Fruit fly (Drosophila melanogaster): ENCODE measurements around the gene MagR.
A peak's percentile ranks its signal among the peaks of the same experiment; 100 is the strongest.

Gene MagR

DNA sequence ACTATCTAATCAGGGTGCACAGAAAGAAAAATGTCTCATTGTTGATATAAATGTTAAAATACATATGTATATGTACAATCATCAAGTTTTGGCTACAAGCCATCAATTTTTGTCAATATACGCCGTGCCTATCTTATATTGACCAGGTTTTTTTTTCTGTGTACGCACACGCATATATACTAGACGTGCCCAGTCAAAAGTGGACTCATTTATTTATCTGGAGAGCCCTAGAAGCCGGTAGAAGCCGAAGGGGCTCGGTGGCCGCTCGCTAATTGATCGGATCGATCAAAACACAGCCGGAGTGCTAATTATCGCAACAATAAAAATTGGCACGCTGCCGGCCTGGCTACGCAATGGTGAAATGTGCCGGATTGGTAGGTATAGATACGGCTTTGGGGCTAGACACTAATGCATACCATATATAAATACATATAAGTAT, 6.2 kb downstream of the MagR start:
- TF ChIP-seq CG1603 (tag; optimal IDR thresholded peaks at IDR 0.05), result peak; percentile 56
- no peak for TF ChIP-seq tna (GFP tag; IDR thresholded peaks at IDR 0.05; ENCODE audit: partially characterized antibody)
- no peak for TF ChIP-seq tll (GFP tag; optimal IDR thresholded peaks at IDR 0.05)
- TF ChIP-seq scrt (GFP tag; optimal IDR thresholded peaks at IDR 0.05), result peak; percentile 74
- TF ChIP-seq Hmx (GFP tag; optimal IDR thresholded peaks at IDR 0.05), result no peak
- TF ChIP-seq ham (GFP tag; IDR thresholded peaks at IDR 0.05), result peak; percentile 38; the same call in 1 of the 2 replicates
- no peak for TF ChIP-seq Dp (GFP tag; optimal IDR thresholded peaks at IDR 0.05)
- peak in 1 of 3 experiments; percentile 25 for TF ChIP-seq lola (GFP tag; optimal IDR thresholded peaks at IDR 0.05)
- TF ChIP-seq jigr1 (GFP tag; IDR thresholded peaks at IDR 0.05), result no peak
- peak; percentile 53 for TF ChIP-seq org-1 (GFP tag; optimal IDR thresholded peaks at IDR 0.05)
- TF ChIP-seq esg (GFP tag; conservative IDR thresholded peaks at IDR 0.05), result peak; percentile 50
- no peak for TF ChIP-seq tup (GFP tag; optimal IDR thresholded peaks at IDR 0.05)
- peak; percentile 19 for TF ChIP-seq nerfin-1 (tag; optimal IDR thresholded peaks at IDR 0.05)
- TF ChIP-seq Camta (GFP tag; optimal IDR thresholded peaks at IDR 0.05), result peak; percentile 20
- TF ChIP-seq GATAe (GFP tag; conservative IDR thresholded peaks at IDR 0.05), result peak; percentile 97
- TF ChIP-seq Trl (optimal IDR thresholded peaks at IDR 0.05), result no peak
- peak; percentile 46 for TF ChIP-seq Trl (GFP tag; optimal IDR thresholded peaks at IDR 0.05)
- peak; percentile 80 for TF ChIP-seq Dek (tag; optimal IDR thresholded peaks at IDR 0.05)
- TF ChIP-seq bigmax (GFP tag; optimal IDR thresholded peaks at IDR 0.05), result peak; percentile 21
- peak; percentile 75 for TF ChIP-seq Oli (tag; optimal IDR thresholded peaks at IDR 0.05)
- no peak for TF ChIP-seq zen2 (GFP tag; IDR thresholded peaks at IDR 0.05; ENCODE audit: partially characterized antibody)
- TF ChIP-seq CrebB (tag; optimal IDR thresholded peaks at IDR 0.05), result peak; percentile 50
- TF ChIP-seq Ets65A (GFP tag), result peak; percentile 60
- no peak for TF ChIP-seq cad (GFP tag; optimal IDR thresholded peaks at IDR 0.05)
- TF ChIP-seq kay (GFP tag; optimal IDR thresholded peaks at IDR 0.05), result peak; percentile 68
- TF ChIP-seq insv (GFP tag; optimal IDR thresholded peaks at IDR 0.05), result peak in 1 of 2 experiments; percentile 27
- no peak for TF ChIP-seq bbx (GFP tag; IDR thresholded peaks at IDR 0.05; ENCODE audit: partially characterized antibody)
- TF ChIP-seq twi (tag; optimal IDR thresholded peaks at IDR 0.05), result no peak
- peak; percentile 46 for TF ChIP-seq Ssrp (tag; optimal IDR thresholded peaks at IDR 0.05)
- TF ChIP-seq Spps (tag; optimal IDR thresholded peaks at IDR 0.05), result no peak
- TF ChIP-seq Lim3 (GFP tag; IDR thresholded peaks at IDR 0.05), result no peak
- peak; percentile 50 for TF ChIP-seq CG10979 (tag; optimal IDR thresholded peaks at IDR 0.05)
- TF ChIP-seq CG10959 (GFP tag; IDR thresholded peaks at IDR 0.05), result peak; percentile 46; the same call in 1 of the 2 replicates
- peak; percentile 3 for TF ChIP-seq Atf-2 (GFP tag; optimal IDR thresholded peaks at IDR 0.05)
- no peak for TF ChIP-seq sqz (GFP tag; optimal IDR thresholded peaks at IDR 0.05)
- peak; percentile 58 for TF ChIP-seq Oaz (GFP tag; IDR thresholded peaks at IDR 0.05)
- TF ChIP-seq CG15011 (GFP tag; optimal IDR thresholded peaks at IDR 0.05), result peak; percentile 41
- TF ChIP-seq CG4328 (GFP tag; optimal IDR thresholded peaks at IDR 0.05), result peak; percentile 58
- TF ChIP-seq nom (GFP tag; optimal IDR thresholded peaks at IDR 0.05), result no peak
- peak; percentile 57; the same call in 1 of the 3 replicates for TF ChIP-seq CG34422 (GFP tag; IDR thresholded peaks at IDR 0.05)
- no peak for TF ChIP-seq Dref (GFP tag; IDR thresholded peaks at IDR 0.05)
- no peak for TF ChIP-seq yki (optimal IDR thresholded peaks at IDR 0.05)
- TF ChIP-seq bowl (GFP tag; IDR thresholded peaks at IDR 0.05), result no peak; the same call in 1 of the 2 replicates
- peak; percentile 74 for TF ChIP-seq CG11085 (GFP tag; IDR thresholded peaks at IDR 0.05)
- no peak for TF ChIP-seq CG6654 (GFP tag; optimal IDR thresholded peaks at IDR 0.05)
- peak; percentile 67 for TF ChIP-seq CG30403 (GFP tag; optimal IDR thresholded peaks at IDR 0.05)
- no peak for TF ChIP-seq CG15601 (tag; optimal IDR thresholded peaks at IDR 0.05)
- peak; percentile 34; the same call in 1 of the 2 replicates for TF ChIP-seq ap (GFP tag; IDR thresholded peaks at IDR 0.05)
- no peak for TF ChIP-seq Elba2 (GFP tag; optimal IDR thresholded peaks at IDR 0.05)
- TF ChIP-seq gfzf (GFP tag; optimal IDR thresholded peaks at IDR 0.05), result no peak
- peak; percentile 69 for TF ChIP-seq pho (GFP tag; optimal IDR thresholded peaks at IDR 0.05)

Data from whole organism, embryonic.